Worm (Caenorhabditis elegans) whole organism, L4 larva: ENCODE measurements around the gene flp-23.

Experiments used
- D1046.2 ChIP-seq: fragments of 200-800 bp; sonication (Bioruptor generic); IDR thresholded peaks from 2 replicates; pipeline ENCODE4 v1.3.6; 2022; ENCODE audit warnings: missing genetic modification characterization, missing compliant biosample characterization
- F26F4.8 ChIP-seq: fragments of 200-800 bp; sonication (Bioruptor generic); conservative IDR thresholded peaks from 2 replicates; pipeline ENCODE4 v1.3.6; 2022; ENCODE audit warnings: missing genetic modification characterization, missing compliant biosample characterization
- T20F7.1 ChIP-seq: fragments of 200-800 bp; sonication (Bioruptor generic); optimal IDR thresholded peaks from 2 replicates; lab custom pipeline; 2018; ENCODE audit warnings: mild to moderate bottlenecking, missing genetic modification characterization, missing compliant biosample characterization
- Y48G9A.11 ChIP-seq: fragments of 200-800 bp; sonication (Bioruptor generic); IDR thresholded peaks from 2 replicates; pipeline ENCODE4 v1.3.6; 2022; ENCODE audit warnings: missing genetic modification reagents, missing genetic modification characterization, missing compliant biosample characterization
- arid-1 ChIP-seq: fragments of 200-800 bp; sonication (Bioruptor generic); conservative IDR thresholded peaks from 2 replicates; pipeline ENCODE4 v1.3.6; 2022; ENCODE audit warnings: missing genetic modification reagents, missing genetic modification characterization, missing compliant biosample characterization
- attf-4 ChIP-seq: sonication (generic microtip); optimal IDR thresholded peaks from 3 replicates; lab custom pipeline; 2017; ENCODE audit warnings: missing biosample characterization, missing genetic modification characterization
- ceh-28 ChIP-seq: fragments of 150-350 bp; optimal IDR thresholded peaks from 2 replicates; lab custom pipeline; 2014; ENCODE audit warnings: missing biosample characterization, missing genetic modification reagents, missing genetic modification characterization
- ceh-44 ChIP-seq: fragments of 200-800 bp; sonication (Bioruptor generic); IDR thresholded peaks from 2 replicates; pipeline ENCODE4 v1.3.6; 2022; ENCODE audit warnings: missing genetic modification reagents, missing genetic modification characterization, missing compliant biosample characterization
- ceh-62 ChIP-seq: sonication (generic microtip); optimal IDR thresholded peaks from 2 replicates; lab custom pipeline; 2017; ENCODE audit warnings: missing biosample characterization, missing genetic modification characterization
- ces-1 ChIP-seq: fragments of 150-350 bp; sonication (generic microtip); optimal IDR thresholded peaks from 4 replicates; lab custom pipeline; 2014; ENCODE audit warnings: missing biosample characterization, missing genetic modification reagents, missing genetic modification characterization
- cey-2 ChIP-seq: sonication (generic microtip); optimal IDR thresholded peaks from 3 replicates; lab custom pipeline; 2017; ENCODE audit warnings: missing genetic modification characterization, mild to moderate bottlenecking, missing compliant biosample characterization, antibody characterized with exemption, borderline replicate concordance; ENCODE audit not compliant: insufficient read depth
- ctbp-1 ChIP-seq: fragments of 200-800 bp; sonication (Bioruptor generic); IDR thresholded peaks from 2 replicates; pipeline ENCODE4 v1.3.6; 2022; ENCODE audit warnings: missing genetic modification reagents, missing genetic modification characterization, missing compliant biosample characterization
- daf-16 ChIP-seq, 3 experiments: sonication (generic microtip); optimal IDR thresholded peaks; 2 replicates each; lab custom pipeline; 2016 to 2017; ENCODE audit warnings: missing genetic modification characterization in 3 of 3, missing genetic modification reagents in 3 of 3, mild to moderate bottlenecking in 2 of 3, missing compliant biosample characterization in 2 of 3, missing biosample characterization in 1 of 3, moderate library complexity in 1 of 3
- daf-8 ChIP-seq: fragments of 200-800 bp; sonication (Bioruptor generic); IDR thresholded peaks from 2 replicates; pipeline ENCODE4 v1.3.6; 2022; ENCODE audit warnings: missing genetic modification characterization, missing compliant biosample characterization
- dmd-6 ChIP-seq: fragments of 200-800 bp; sonication (Bioruptor generic); IDR thresholded peaks from 2 replicates; pipeline ENCODE4 v1.3.6; 2022; ENCODE audit warnings: missing genetic modification reagents, missing genetic modification characterization, missing compliant biosample characterization
- dmd-9 ChIP-seq: fragments of 200-800 bp; sonication (Bioruptor generic); IDR thresholded peaks from 2 replicates; pipeline ENCODE4 v1.3.6; 2022; ENCODE audit warnings: missing genetic modification reagents, missing genetic modification characterization, missing compliant biosample characterization
- dve-1 ChIP-seq: sonication (generic microtip); optimal IDR thresholded peaks from 2 replicates; lab custom pipeline; 2017; ENCODE audit warnings: antibody characterized with exemption, mild to moderate bottlenecking, missing genetic modification characterization, missing compliant biosample characterization; ENCODE audit not compliant: insufficient read depth
- egl-27 ChIP-seq: sonication (generic microtip); optimal IDR thresholded peaks from 3 replicates; lab custom pipeline; 2017; ENCODE audit warnings: missing biosample characterization, missing genetic modification reagents, missing genetic modification characterization
- hlh-11 ChIP-seq: fragments of 200-800 bp; sonication (Bioruptor generic); optimal IDR thresholded peaks from 2 replicates; lab custom pipeline; 2018; ENCODE audit warnings: mild to moderate bottlenecking, missing genetic modification characterization, missing compliant biosample characterization
- hlh-30 ChIP-seq: sonication (generic microtip); optimal IDR thresholded peaks from 2 replicates; lab custom pipeline; 2017; ENCODE audit warnings: antibody characterized with exemption, mild to moderate bottlenecking, missing genetic modification characterization, missing compliant biosample characterization; ENCODE audit not compliant: insufficient read depth
- lin-13 ChIP-seq: fragments of 150-350 bp; optimal IDR thresholded peaks from 2 replicates; lab custom pipeline; 2014; ENCODE audit warnings: missing biosample characterization, missing genetic modification reagents, missing genetic modification characterization
- lin-29 ChIP-seq: fragments of 200-800 bp; sonication (Bioruptor generic); IDR thresholded peaks from 2 replicates; pipeline ENCODE4 v1.3.6; 2022; ENCODE audit warnings: missing genetic modification reagents, missing genetic modification characterization, missing compliant biosample characterization
- lin-38 ChIP-seq: fragments of 200-800 bp; sonication (Bioruptor generic); IDR thresholded peaks from 2 replicates; pipeline ENCODE4 v1.3.6; 2022; ENCODE audit warnings: missing genetic modification reagents, missing genetic modification characterization, missing compliant biosample characterization
- lin-39 ChIP-seq: fragments of 150-350 bp; optimal IDR thresholded peaks from 2 replicates; lab custom pipeline; 2014; ENCODE audit warnings: missing biosample characterization, missing genetic modification reagents, missing genetic modification characterization
- madf-5 ChIP-seq, 2 experiments: fragments of 200-800 bp; sonication (Bioruptor generic); IDR thresholded peaks; 2 replicates each; pipeline ENCODE4 v1.3.6; 2022; ENCODE audit warnings: missing compliant biosample characterization in 2 of 2, missing genetic modification characterization in 2 of 2
- madf-9 ChIP-seq: fragments of 200-800 bp; sonication (Bioruptor generic); conservative IDR thresholded peaks from 2 replicates; pipeline ENCODE4 v1.3.6; 2022; ENCODE audit warnings: missing genetic modification reagents, missing genetic modification characterization, missing compliant biosample characterization
- mdl-1 ChIP-seq, 2 experiments: fragments of 150-350 bp in 1 of 2; sonication (generic microtip) in 1 of 2; optimal IDR thresholded peaks; 2 replicates each; lab custom pipeline; 2014 to 2017; ENCODE audit warnings: missing biosample characterization in 2 of 2, missing genetic modification characterization in 2 of 2
- mdt-29 ChIP-seq: fragments of 200-800 bp; sonication (Bioruptor generic); IDR thresholded peaks from 2 replicates; pipeline ENCODE4 v1.3.6; 2022; ENCODE audit warnings: missing genetic modification reagents, missing genetic modification characterization, missing compliant biosample characterization
- mep-1 ChIP-seq: fragments of 150-350 bp; sonication (generic microtip); optimal IDR thresholded peaks from 3 replicates; lab custom pipeline; 2014; ENCODE audit warnings: missing biosample characterization, missing genetic modification characterization
- mes-2 ChIP-seq: sonication (generic microtip); optimal IDR thresholded peaks from 2 replicates; lab custom pipeline; 2016; ENCODE audit warnings: missing genotype, mild to moderate bottlenecking, missing genetic modification characterization, missing compliant biosample characterization; ENCODE audit not compliant: poor library complexity, severe bottlenecking
- mxl-3 ChIP-seq: fragments of 200-800 bp; sonication (Bioruptor generic); optimal IDR thresholded peaks from 2 replicates; lab custom pipeline; 2018; ENCODE audit warnings: mild to moderate bottlenecking, missing genetic modification characterization, missing compliant biosample characterization
- nhr-10 ChIP-seq: fragments of 150-350 bp; optimal IDR thresholded peaks from 2 replicates; lab custom pipeline; 2014; ENCODE audit warnings: missing biosample characterization, missing genetic modification characterization
- nhr-102 ChIP-seq: sonication (generic microtip); optimal IDR thresholded peaks from 2 replicates; lab custom pipeline; 2016; ENCODE audit warnings: mild to moderate bottlenecking, missing genetic modification characterization, moderate library complexity, missing compliant biosample characterization
- nhr-11 ChIP-seq: fragments of 150-350 bp; optimal IDR thresholded peaks from 2 replicates; lab custom pipeline; 2014; ENCODE audit warnings: missing biosample characterization, missing genetic modification characterization
- nhr-237 ChIP-seq: sonication (generic microtip); optimal IDR thresholded peaks from 2 replicates; lab custom pipeline; 2017; ENCODE audit warnings: missing biosample characterization, missing genetic modification characterization
- nhr-28 ChIP-seq: fragments of 150-350 bp; optimal IDR thresholded peaks from 2 replicates; lab custom pipeline; 2014; ENCODE audit warnings: missing biosample characterization, missing genetic modification characterization
- nhr-42 ChIP-seq: fragments of 200-800 bp; sonication (Bioruptor generic); IDR thresholded peaks from 2 replicates; pipeline ENCODE4 v1.3.6; 2022; ENCODE audit warnings: missing genetic modification characterization, missing compliant biosample characterization
- pqm-1 ChIP-seq: sonication (generic microtip); optimal IDR thresholded peaks from 2 replicates; lab custom pipeline; 2017; ENCODE audit warnings: missing biosample characterization, missing genetic modification characterization
- set-16 ChIP-seq: fragments of 200-800 bp; sonication (Bioruptor generic); IDR thresholded peaks from 2 replicates; pipeline ENCODE4 v1.3.6; 2022; ENCODE audit warnings: missing genetic modification reagents, missing genetic modification characterization, missing compliant biosample characterization
- snpc-4 ChIP-seq: fragments of 150-350 bp; optimal IDR thresholded peaks from 2 replicates; lab custom pipeline; 2014; ENCODE audit warnings: missing biosample characterization, missing genetic modification characterization
- tra-1 ChIP-seq: fragments of 200-800 bp; sonication (Bioruptor generic); IDR thresholded peaks from 2 replicates; pipeline ENCODE4 v1.3.6; 2022; ENCODE audit warnings: missing genetic modification reagents, missing genetic modification characterization, missing compliant biosample characterization
- zag-1 ChIP-seq: fragments of 150-350 bp; optimal IDR thresholded peaks from 2 replicates; lab custom pipeline; 2014; ENCODE audit warnings: missing biosample characterization, missing genetic modification characterization
- zfp-2 ChIP-seq: sonication (generic microtip); optimal IDR thresholded peaks from 2 replicates; lab custom pipeline; 2016; ENCODE audit warnings: mild to moderate bottlenecking, missing genetic modification characterization, missing compliant biosample characterization
- zfp-3 ChIP-seq: fragments of 200-800 bp; sonication (Bioruptor generic); conservative IDR thresholded peaks from 2 replicates; pipeline ENCODE4 v1.3.6; 2022; ENCODE audit warnings: missing genetic modification reagents, missing genetic modification characterization, missing compliant biosample characterization
- zip-11 ChIP-seq: fragments of 200-800 bp; sonication (Bioruptor generic); IDR thresholded peaks from 2 replicates; pipeline ENCODE4 v1.3.6; 2022; ENCODE audit warnings: missing genetic modification characterization, missing compliant biosample characterization
- ztf-7 ChIP-seq: fragments of 150-350 bp; optimal IDR thresholded peaks from 2 replicates; lab custom pipeline; 2014; ENCODE audit warnings: missing biosample characterization, missing genetic modification characterization

The flp-23 gene

ce11 chrIII:8688438-8688946, 37.9 kb downstream of the flp-23 start, which contains the start of gene hadb-1:
hadb-1 (minus strand) TSS chrIII:8688488.
- peak; percentile 65 for TF ChIP-seq mep-1 (tag; lab: Kevin White, UChicago)
- TF ChIP-seq tra-1 (GFP tag; lab: Robert Waterston, UW) = 0 out of 2 replicates have a peak, but pooled peaks have one; percentile 40
- TF ChIP-seq madf-5 (GFP tag; IDR thresholded peaks at IDR 0.05; lab: Robert Waterston, UW) = no peak
- peak; percentile 82 for TF ChIP-seq nhr-11
- TF ChIP-seq mdl-1 (tag; optimal IDR thresholded peaks at IDR 0.05; lab: Kevin White, UChicago) = peak in 1 of 2 experiments; percentile 68
- no peak for TF ChIP-seq D1046.2
- no peak for TF ChIP-seq cey-2 (tag; lab: Kevin White, UChicago)
- TF ChIP-seq zfp-2 = no peak
- 0 out of 2 replicates have a peak, but pooled peaks have one; percentile 7 for TF ChIP-seq zfp-3 (GFP tag; lab: Robert Waterston, UW)
- no peak for TF ChIP-seq lin-39 (tag; lab: Kevin White, UChicago)
- TF ChIP-seq T20F7.1 = peak; percentile 37
- TF ChIP-seq lin-29 (GFP tag; lab: Robert Waterston, UW) = no peak
- no peak for TF ChIP-seq ctbp-1 (GFP tag; lab: Robert Waterston, UW)
- TF ChIP-seq zip-11 (GFP tag; lab: Robert Waterston, UW) = no peak
- TF ChIP-seq mxl-3 (GFP tag; lab: Kevin White, UChicago) = peak; percentile 89
- peak; percentile 79 for TF ChIP-seq hlh-11 (tag; lab: Kevin White, UChicago)
- no peak for TF ChIP-seq set-16 (GFP tag; lab: Robert Waterston, UW)
- TF ChIP-seq dve-1 (tag; lab: Kevin White, UChicago) = peak; percentile 71
- no peak for TF ChIP-seq ceh-44
- TF ChIP-seq nhr-237 (tag; lab: Kevin White, UChicago) = no peak
- no peak for TF ChIP-seq pqm-1
- TF ChIP-seq snpc-4 (tag; lab: Kevin White, UChicago) = no peak
- TF ChIP-seq mdt-29 = no peak
- peak; percentile 25 for TF ChIP-seq ceh-28
- TF ChIP-seq attf-4 (tag; lab: Kevin White, UChicago) = no peak
- TF ChIP-seq mes-2 (tag; lab: Kevin White, UChicago) = no peak
- TF ChIP-seq hlh-30 = peak; percentile 81
- no peak for TF ChIP-seq ztf-7 (tag; lab: Kevin White, UChicago)
- no peak for TF ChIP-seq nhr-42 (GFP tag; lab: Robert Waterston, UW)
- TF ChIP-seq lin-38 (GFP tag; lab: Robert Waterston, UW) = no peak
- TF ChIP-seq nhr-28 (tag; lab: Kevin White, UChicago) = peak; percentile 96
- no peak for TF ChIP-seq ceh-62 (tag; lab: Kevin White, UChicago)
- TF ChIP-seq zag-1 (tag; lab: Kevin White, UChicago) = no peak
- TF ChIP-seq Y48G9A.11 (GFP tag; lab: Robert Waterston, UW) = no peak
- no peak for TF ChIP-seq egl-27 (tag; lab: Kevin White, UChicago)
- TF ChIP-seq daf-8 (GFP tag; lab: Robert Waterston, UW) = no peak
- TF ChIP-seq lin-13 (GFP tag; lab: Kevin White, UChicago) = no peak
- TF ChIP-seq dmd-9 = no peak
- TF ChIP-seq nhr-102 = no peak
- no peak for TF ChIP-seq daf-16 (GFP tag; optimal IDR thresholded peaks at IDR 0.05; lab: Kevin White, UChicago)
- TF ChIP-seq daf-16 (tag; optimal IDR thresholded peaks at IDR 0.05; lab: Kevin White, UChicago) = peak; percentile 77
- no peak for TF ChIP-seq ces-1 (GFP tag; lab: Kevin White, UChicago)
- peak; percentile 49 for TF ChIP-seq dmd-6 (GFP tag; lab: Robert Waterston, UW)
- no peak for TF ChIP-seq F26F4.8
- TF ChIP-seq madf-9 (GFP tag; lab: Robert Waterston, UW) = no peak
- no peak for TF ChIP-seq nhr-10 (tag; lab: Kevin White, UChicago)
- no peak for TF ChIP-seq arid-1 (GFP tag; lab: Robert Waterston, UW)
